Worm (Caenorhabditis elegans) whole organism, L4/young adult: ENCODE results near the gene F35D2.1.

ENCODE experiments used
- W03F9.2 ChIP-seq: fragments of 150-350 bp; optimal IDR thresholded peaks from 2 replicates; lab custom pipeline; 2014; ENCODE audit warnings: missing biosample characterization, missing genetic modification characterization
- him-1 ChIP-seq: sonication (generic microtip); optimal IDR thresholded peaks from 2 replicates; lab custom pipeline; 2016; ENCODE audit warnings: missing genotype, missing genetic modification reagents, missing genetic modification characterization, missing compliant biosample characterization

- TF ChIP-seq him-1 (no peak), W03F9.2 (no peak)
Measured at ce11 chrII:7557981-7558380, 17.7 kb upstream of the F35D2.1 start.
